Worm (Caenorhabditis elegans): ENCODE measurements around the gene T18D3.5.

- TF ChIP-seq zag-1 (tag; optimal IDR thresholded peaks at IDR 0.05) (no peak), ceh-20 (GFP tag; IDR thresholded peaks at IDR 0.05) (0 out of 2 replicates have a peak, but pooled peaks have one; percentile 43), ceh-82 (tag; optimal IDR thresholded peaks at IDR 0.05) (no peak), nhr-11 (tag; optimal IDR thresholded peaks at IDR 0.05) (peak; percentile 41), nhr-77 (tag; optimal IDR thresholded peaks at IDR 0.05) (peak; percentile 92), ama-1 (optimal IDR thresholded peaks at IDR 0.05) (no peak), ztf-11 (tag; optimal IDR thresholded peaks at IDR 0.05) (no peak), lin-29 (GFP tag; IDR thresholded peaks at IDR 0.05) (no peak), unc-62 (GFP tag; optimal IDR thresholded peaks at IDR 0.05 in 1 of 2) (peak in 1 of 2 experiments; percentile 81), unc-62 (tag; optimal IDR thresholded peaks at IDR 0.05) (no peak), fkh-10 (GFP tag; optimal IDR thresholded peaks at IDR 0.05) (no peak), madf-9 (GFP tag; conservative IDR thresholded peaks at IDR 0.05) (no peak), hif-1 (tag; optimal IDR thresholded peaks at IDR 0.05) (peak in 1 of 2 experiments; percentile 41), lin-13 (GFP tag; optimal IDR thresholded peaks at IDR 0.05) (no peak)
Measured at ce11 chrX:12500777-12501176, 37.2 kb downstream of the T18D3.5 start.
